Worm (Caenorhabditis elegans) whole organism, L3 larva: ENCODE data around the gene F37B12.3.

Experiments used
- ZK546.5 ChIP-seq: sonication (generic microtip); optimal IDR thresholded peaks from 2 replicates; lab custom pipeline; 2017; ENCODE audit warnings: missing biosample characterization, missing genetic modification characterization
- aly-2 ChIP-seq: fragments of 150-350 bp; optimal IDR thresholded peaks from 2 replicates; lab custom pipeline; 2014; ENCODE audit warnings: missing biosample characterization, missing genetic modification characterization
- ama-1 ChIP-seq: fragments of 150-350 bp; optimal IDR thresholded peaks from 2 replicates; lab custom pipeline; 2018
- ceh-16 ChIP-seq: sonication (generic microtip); optimal IDR thresholded peaks from 2 replicates; lab custom pipeline; 2017; ENCODE audit warnings: missing biosample characterization, missing genetic modification characterization
- ceh-28 ChIP-seq: fragments of 150-350 bp; optimal IDR thresholded peaks from 2 replicates; lab custom pipeline; 2014; ENCODE audit warnings: missing biosample characterization, missing genetic modification reagents, missing genetic modification characterization
- ceh-82 ChIP-seq: fragments of 150-350 bp; optimal IDR thresholded peaks from 2 replicates; lab custom pipeline; 2014; ENCODE audit warnings: missing biosample characterization, missing genetic modification characterization
- egl-27 ChIP-seq: sonication (generic microtip); optimal IDR thresholded peaks from 4 replicates; lab custom pipeline; 2017; ENCODE audit warnings: missing biosample characterization, missing genetic modification reagents, missing genetic modification characterization
- egl-5 ChIP-seq: fragments of 150-350 bp; optimal IDR thresholded peaks from 2 replicates; lab custom pipeline; 2017; ENCODE audit warnings: missing biosample characterization, missing genetic modification reagents, missing genetic modification characterization, inconsistent platforms
- elt-2 ChIP-seq: sonication (generic microtip); optimal IDR thresholded peaks from 2 replicates; lab custom pipeline; 2016; ENCODE audit warnings: missing genetic modification reagents, mild to moderate bottlenecking, missing genetic modification characterization, missing compliant biosample characterization
- elt-3 ChIP-seq, 3 experiments: fragments of 150-350 bp in 1 of 3; sonication (generic microtip) in 2 of 3; optimal IDR thresholded peaks; 2 replicates in 2 of 3; 4 replicates in 1 of 3; lab custom pipeline; 2014 to 2017; ENCODE audit warnings: missing biosample characterization in 3 of 3, missing genetic modification characterization in 3 of 3
- fkh-10 ChIP-seq: sonication (generic microtip); optimal IDR thresholded peaks from 2 replicates; lab custom pipeline; 2017; ENCODE audit warnings: missing biosample characterization, missing genetic modification reagents, missing genetic modification characterization
- jun-1 ChIP-seq: fragments of 150-350 bp; optimal IDR thresholded peaks from 2 replicates; lab custom pipeline; 2014; ENCODE audit warnings: missing biosample characterization, missing genetic modification reagents, missing genetic modification characterization
- lin-15B ChIP-seq: fragments of 150-350 bp; optimal IDR thresholded peaks from 2 replicates; lab custom pipeline; 2014; ENCODE audit warnings: missing biosample characterization, missing genetic modification characterization
- lin-39 ChIP-seq: fragments of 150-350 bp; optimal IDR thresholded peaks from 2 replicates; lab custom pipeline; 2018; ENCODE audit warnings: missing biosample characterization, missing genetic modification reagents, missing genetic modification characterization
- mdl-1 ChIP-seq: fragments of 150-350 bp; optimal IDR thresholded peaks from 2 replicates; lab custom pipeline; 2014; ENCODE audit warnings: missing biosample characterization, missing genetic modification characterization
- nfya-1 ChIP-seq: sonication (generic microtip); optimal IDR thresholded peaks from 2 replicates; lab custom pipeline; 2017; ENCODE audit warnings: missing genetic modification characterization, mild to moderate bottlenecking, missing compliant biosample characterization, antibody characterized with exemption, moderate library complexity; ENCODE audit not compliant: insufficient read depth
- nhr-11 ChIP-seq: fragments of 150-350 bp; optimal IDR thresholded peaks from 2 replicates; lab custom pipeline; 2014; ENCODE audit warnings: missing biosample characterization, missing genetic modification characterization
- nhr-23 ChIP-seq: fragments of 150-350 bp; optimal IDR thresholded peaks from 2 replicates; lab custom pipeline; 2014; ENCODE audit warnings: missing biosample characterization, missing genetic modification reagents, missing genetic modification characterization
- nhr-237 ChIP-seq: fragments of 150-350 bp; optimal IDR thresholded peaks from 2 replicates; lab custom pipeline; 2014; ENCODE audit warnings: missing biosample characterization, missing genetic modification characterization
- nhr-25 ChIP-seq: sonication (generic microtip); optimal IDR thresholded peaks from 2 replicates; lab custom pipeline; 2017; ENCODE audit warnings: missing biosample characterization, missing genetic modification characterization
- nhr-28 ChIP-seq: fragments of 150-350 bp; optimal IDR thresholded peaks from 2 replicates; lab custom pipeline; 2014; ENCODE audit warnings: missing biosample characterization, missing genetic modification characterization
- nhr-67 ChIP-seq: fragments of 150-350 bp; optimal IDR thresholded peaks from 2 replicates; lab custom pipeline; 2014; ENCODE audit warnings: missing biosample characterization, missing genetic modification characterization
- pha-4 ChIP-seq: fragments of 150-350 bp; optimal IDR thresholded peaks from 2 replicates; lab custom pipeline; 2014; ENCODE audit warnings: missing biosample characterization, missing genetic modification reagents, missing genetic modification characterization
- pqm-1 ChIP-seq: fragments of 150-350 bp; optimal IDR thresholded peaks from 2 replicates; lab custom pipeline; 2017; ENCODE audit warnings: missing biosample characterization, missing genetic modification characterization, inconsistent platforms
- sea-2 ChIP-seq: fragments of 150-350 bp; sonication (generic microtip); optimal IDR thresholded peaks from 4 replicates; lab custom pipeline; 2014; ENCODE audit warnings: missing biosample characterization, missing genetic modification reagents, missing genetic modification characterization
- skn-1 ChIP-seq: fragments of 150-350 bp; optimal IDR thresholded peaks from 2 replicates; lab custom pipeline; 2014; ENCODE audit warnings: missing biosample characterization, missing genetic modification characterization
- snpc-4 ChIP-seq: fragments of 150-350 bp; optimal IDR thresholded peaks from 2 replicates; lab custom pipeline; 2014; ENCODE audit warnings: missing biosample characterization, missing genetic modification characterization
- tbx-2 ChIP-seq: sonication (generic microtip); optimal IDR thresholded peaks from 2 replicates; lab custom pipeline; 2016; ENCODE audit warnings: mild to moderate bottlenecking, missing genetic modification characterization, missing compliant biosample characterization
- unc-62 ChIP-seq: fragments of 150-350 bp; sonication (generic microtip); optimal IDR thresholded peaks from 4 replicates; lab custom pipeline; 2014; ENCODE audit warnings: missing biosample characterization, missing genetic modification reagents, missing genetic modification characterization
- zag-1 ChIP-seq: fragments of 150-350 bp; optimal IDR thresholded peaks from 2 replicates; lab custom pipeline; 2014; ENCODE audit warnings: missing biosample characterization, missing genetic modification characterization
- ztf-11 ChIP-seq: fragments of 150-350 bp; optimal IDR thresholded peaks from 2 replicates; lab custom pipeline; 2014; ENCODE audit warnings: missing biosample characterization, missing genetic modification characterization
- ztf-4 ChIP-seq: fragments of 150-350 bp; optimal IDR thresholded peaks from 2 replicates; lab custom pipeline; 2014; ENCODE audit warnings: missing biosample characterization, missing genetic modification characterization

The F37B12.3 gene

DNA sequence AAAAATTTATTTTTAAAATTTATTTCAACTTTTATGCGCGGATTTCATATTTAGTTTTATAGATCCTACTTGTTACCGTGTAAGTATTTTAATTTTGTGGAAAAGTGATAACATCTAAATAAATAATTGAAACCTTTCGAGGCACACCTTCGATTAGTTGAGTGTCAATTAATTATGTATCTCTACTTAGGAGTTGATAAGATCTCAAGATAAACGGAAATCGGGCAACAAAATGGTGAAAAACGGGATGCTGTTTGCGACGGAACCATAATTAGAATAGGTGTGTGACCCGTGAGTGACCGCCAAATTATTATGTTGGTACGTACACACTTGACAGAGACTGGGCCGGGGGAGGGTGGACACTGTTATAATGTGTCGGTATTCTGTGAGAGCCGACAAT is 14.9 kb downstream of the F37B12.3 start:
- TF ChIP-seq lin-15B (tag; lab: Kevin White, UChicago) (no peak), ama-1 (lab: Kevin White, UChicago) (peak; percentile 21), aly-2 (no peak)

- no peak for TF ChIP-seq egl-27
- TF ChIP-seq ceh-28 = no peak
- TF ChIP-seq tbx-2 = no peak
- TF ChIP-seq elt-3 (tag; optimal IDR thresholded peaks at IDR 0.05; lab: Kevin White, UChicago) = no peak
- TF ChIP-seq egl-5 = no peak
- TF ChIP-seq ztf-11 (tag; lab: Kevin White, UChicago) = no peak
- TF ChIP-seq nfya-1 (tag; lab: Kevin White, UChicago) = no peak
- TF ChIP-seq mdl-1 (tag; lab: Kevin White, UChicago) = no peak
- TF ChIP-seq snpc-4 (tag; lab: Kevin White, UChicago) = no peak
- TF ChIP-seq ceh-82 (tag; lab: Kevin White, UChicago) = no peak
- no peak for TF ChIP-seq lin-15B (tag; lab: Kevin White, UChicago)
- TF ChIP-seq sea-2 = no peak
- TF ChIP-seq fkh-10 (GFP tag; lab: Kevin White, UChicago) = no peak
Measured at ce11 chrII:9024312-9024711, 16.9 kb downstream of the F37B12.3 start.

DNA sequence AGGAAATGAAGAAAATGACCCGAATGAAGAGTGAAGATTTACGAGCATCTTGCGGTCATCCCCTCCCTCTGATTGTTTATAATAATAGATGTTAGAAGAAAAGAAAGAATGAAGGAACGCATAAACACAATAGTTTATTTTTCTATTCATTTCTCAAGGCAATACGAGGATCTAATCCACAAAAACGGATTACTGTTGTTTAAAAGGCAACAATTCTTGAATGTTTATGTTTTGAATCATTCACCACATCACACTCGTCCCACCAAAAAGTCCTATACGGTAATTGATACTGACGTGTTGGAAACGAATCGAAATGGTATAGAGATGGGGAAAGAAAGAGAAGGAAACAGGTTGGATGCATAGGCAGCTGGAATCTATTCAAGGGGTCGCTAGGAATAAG is 19.6 kb downstream of the F37B12.3 start:
- TF ChIP-seq nhr-11 (no peak), lin-39 (tag; lab: Kevin White, UChicago) (no peak)

- TF ChIP-seq nhr-23 (tag; lab: Kevin White, UChicago) (peak; percentile 57), nhr-25 (tag; lab: Kevin White, UChicago) (peak; percentile 7), nhr-28 (no peak)
Measured at ce11 chrII:9019704-9020103, 21.5 kb downstream of the F37B12.3 start, which contains the start of gene dep-1. Gene dep-1 (minus strand): TSS chrII:9019798.

DNA sequence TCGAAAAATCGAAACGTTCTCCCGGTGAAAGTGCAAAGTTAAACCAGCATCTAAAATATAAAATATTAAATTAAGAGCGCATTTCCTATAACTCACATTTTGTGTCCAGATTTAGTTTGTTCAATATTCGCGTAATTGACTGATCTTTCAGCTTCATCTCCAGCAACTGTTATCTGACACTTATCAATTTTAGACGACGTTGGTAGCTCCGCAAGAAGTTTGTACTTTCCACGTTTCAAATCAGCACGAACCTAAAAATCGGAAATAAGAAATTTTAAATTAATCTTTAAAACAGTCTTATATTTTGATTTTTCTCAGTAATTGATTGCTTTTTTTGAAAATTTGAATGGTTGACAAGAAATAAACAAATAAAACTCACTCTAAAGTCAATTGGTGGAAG is 23.6 kb downstream of the F37B12.3 start:
- TF ChIP-seq nfya-1 (tag; lab: Kevin White, UChicago) (no peak), ztf-4 (tag; lab: Kevin White, UChicago) (no peak), pha-4 (tag; lab: Kevin White, UChicago) (no peak), sea-2 (no peak), ZK546.5 (no peak), jun-1 (no peak), aly-2 (no peak), nhr-25 (tag; lab: Kevin White, UChicago) (no peak), nhr-237 (tag; lab: Kevin White, UChicago) (no peak), nhr-67 (tag; lab: Kevin White, UChicago) (no peak), fkh-10 (GFP tag; lab: Kevin White, UChicago) (no peak)

ce11 chrII:9014877-9015505 is 26.2 kb downstream of the F37B12.3 start:
- TF ChIP-seq zag-1 (no peak), nhr-11 (peak; percentile 43)

DNA sequence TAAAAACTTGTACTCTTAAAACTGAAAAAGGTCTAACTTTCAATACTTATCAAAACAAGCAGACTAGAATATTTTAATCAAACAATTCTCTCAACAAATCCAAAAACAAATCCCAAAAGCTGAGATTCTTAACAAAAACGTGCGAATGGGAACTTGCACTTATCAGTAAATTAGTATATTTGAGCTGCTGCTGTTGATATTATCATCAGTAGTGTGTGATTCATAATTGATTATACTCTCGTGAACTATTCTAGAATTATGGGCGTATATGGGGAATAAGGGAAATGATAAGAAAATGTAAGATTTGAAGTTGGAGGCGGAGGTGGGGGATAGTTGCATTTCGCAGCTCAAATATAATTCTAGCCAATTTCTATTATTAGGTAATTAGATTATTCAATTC is 27.0 kb downstream of the F37B12.3 start:
- peak; percentile 13 for TF ChIP-seq pqm-1 (tag; lab: Kevin White, UChicago)
- TF ChIP-seq nhr-67 (tag; lab: Kevin White, UChicago) = no peak
- TF ChIP-seq unc-62 (GFP tag; lab: Kevin White, UChicago) = no peak
- TF ChIP-seq elt-2 (tag; lab: Kevin White, UChicago) = peak; percentile 34
- TF ChIP-seq ceh-16 (tag; lab: Kevin White, UChicago) = no peak
- no peak for TF ChIP-seq pha-4 (tag; lab: Kevin White, UChicago)
- TF ChIP-seq skn-1 (tag; lab: Kevin White, UChicago) = peak; percentile 39
